Fruit fly (Drosophila melanogaster) S2 (cell line): ENCODE results near the gene Vps2.
A peak's percentile ranks its signal among the peaks of the same experiment; 100 is the strongest.

Experiments used
- CG8478 ChIP-seq: fragments of >200 bp; optimal IDR thresholded peaks from 2 replicates; lab custom pipeline; 2018
- CTCF ChIP-seq, 2 experiments: fragments of >200 bp; optimal IDR thresholded peaks; 2 replicates each; lab custom pipeline; 2018

Vps2 gene

DNA sequence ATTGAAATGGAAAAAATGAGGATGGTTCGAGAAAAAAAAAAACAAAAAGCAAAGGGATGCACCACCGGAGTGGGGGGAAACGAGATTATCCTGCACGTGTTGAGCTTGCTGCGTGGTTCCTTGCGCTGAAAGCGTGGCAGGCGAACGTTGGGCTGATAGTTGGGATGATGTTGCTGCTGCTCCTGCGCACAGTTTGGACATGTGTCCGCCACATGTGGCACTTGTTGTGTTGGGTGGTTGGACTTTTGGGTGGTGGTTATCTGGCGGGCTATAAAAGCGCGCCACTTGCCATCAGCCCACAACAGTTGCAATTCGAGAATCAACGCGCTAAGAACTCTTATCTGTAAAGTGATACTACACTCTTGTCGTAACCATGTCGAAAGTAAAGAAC, 20.0 kb upstream of the Vps2 start:
- TF ChIP-seq CTCF (optimal IDR thresholded peaks at IDR 0.05; lab: Kevin White, UChicago) (no peak), CG8478 (lab: Kevin White, UChicago) (no peak)

DNA sequence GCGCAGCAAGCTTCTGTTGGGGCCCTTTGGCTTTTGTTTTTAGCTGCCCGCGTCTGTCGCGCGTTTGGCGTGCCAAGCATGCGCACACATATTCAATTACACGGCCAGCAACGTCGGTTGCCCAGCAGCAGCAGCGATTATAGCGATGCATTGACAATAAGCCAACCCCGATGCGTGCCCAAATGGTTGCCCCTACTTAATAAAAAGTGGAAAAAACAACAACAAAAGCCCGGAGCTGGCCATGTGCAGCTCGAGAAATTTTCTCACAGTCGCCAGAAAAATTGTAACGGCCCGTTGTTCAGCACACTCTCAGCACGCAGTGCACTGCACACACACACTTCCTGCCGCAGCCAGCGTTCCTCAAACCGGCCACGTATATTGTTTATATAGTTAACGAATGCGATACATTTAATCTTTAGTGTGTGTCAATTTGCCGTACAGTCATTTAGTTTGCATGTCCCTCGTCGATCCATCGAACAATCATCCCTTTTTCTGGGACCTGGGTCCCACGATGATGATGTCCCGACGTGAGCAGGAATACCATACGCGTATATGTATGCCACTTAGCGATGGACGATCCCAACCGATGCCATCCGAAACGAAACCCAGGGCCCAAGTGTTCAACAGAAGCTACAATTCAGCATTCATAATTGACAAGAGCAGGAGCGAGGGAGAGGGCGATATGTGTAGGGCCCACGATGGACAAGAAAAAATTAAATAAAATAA, 17.8 kb upstream of the Vps2 start:
- no peak for TF ChIP-seq CG8478 (lab: Kevin White, UChicago)
- no peak for TF ChIP-seq CTCF (optimal IDR thresholded peaks at IDR 0.05; lab: Kevin White, UChicago)

DNA sequence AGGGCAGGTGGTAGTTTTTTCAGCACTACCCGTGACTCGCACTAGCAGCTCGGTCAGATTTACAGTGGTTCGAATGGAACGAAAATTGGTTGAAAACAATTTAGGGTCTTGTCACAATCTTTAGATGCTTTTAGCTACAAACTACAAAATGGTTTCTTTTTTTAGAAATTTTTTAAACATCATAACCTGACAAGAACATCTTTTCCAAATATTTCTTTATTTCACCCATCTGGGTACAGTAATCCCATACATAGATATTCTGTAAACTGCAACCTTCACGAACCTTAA, 17.3 kb upstream of the Vps2 start:
- TF ChIP-seq CG8478 (lab: Kevin White, UChicago) (no peak), CTCF (optimal IDR thresholded peaks at IDR 0.05; lab: Kevin White, UChicago) (no peak)

DNA sequence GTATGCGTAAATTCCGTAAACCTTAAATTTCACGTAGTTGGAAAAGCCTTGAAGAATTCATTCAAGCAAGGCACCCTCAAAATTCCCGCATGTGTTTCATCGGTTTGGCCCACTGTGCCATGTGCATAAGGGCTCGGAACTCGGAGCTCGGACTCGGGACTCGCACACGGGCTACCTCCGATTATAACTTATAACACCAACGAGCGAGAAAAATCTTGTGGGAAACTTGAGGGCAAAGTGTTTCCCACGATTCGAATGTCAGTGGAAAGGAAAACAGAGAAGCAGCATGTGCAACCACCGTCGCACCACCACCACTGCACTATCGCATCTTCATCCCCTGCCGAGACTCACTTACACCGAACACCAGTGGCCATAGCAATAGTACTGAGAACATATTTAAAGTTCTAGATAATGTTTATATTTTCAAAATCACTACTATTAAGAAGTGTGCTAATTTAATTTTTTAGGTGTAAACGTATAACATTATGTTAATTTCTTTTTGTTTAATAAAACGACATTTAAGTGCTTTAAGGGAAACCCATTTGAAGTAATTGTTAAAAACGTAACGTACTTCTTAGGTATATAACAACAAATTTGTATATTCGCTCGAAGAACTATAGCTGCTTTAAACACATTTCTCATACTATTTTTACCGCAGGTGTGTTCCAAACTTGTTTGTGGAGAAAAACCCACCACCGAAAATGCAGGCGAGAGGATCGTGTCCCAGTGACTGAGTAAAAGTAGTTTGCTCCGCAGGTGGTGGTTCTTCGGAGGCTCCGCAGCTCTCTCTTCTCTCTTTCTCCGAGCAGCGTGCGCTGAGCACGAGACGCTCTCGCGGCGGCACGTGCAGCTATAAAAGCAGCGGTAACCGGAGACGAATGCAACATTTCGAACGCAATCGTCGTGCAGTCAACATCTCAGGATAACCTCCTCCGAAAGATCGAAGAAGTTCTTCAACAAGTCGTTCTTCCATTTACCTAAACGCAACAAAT, 16.2 kb upstream of the Vps2 start:
- TF ChIP-seq CG8478 (lab: Kevin White, UChicago), result no peak
- TF ChIP-seq CTCF (optimal IDR thresholded peaks at IDR 0.05; lab: Kevin White, UChicago), result no peak

DNA sequence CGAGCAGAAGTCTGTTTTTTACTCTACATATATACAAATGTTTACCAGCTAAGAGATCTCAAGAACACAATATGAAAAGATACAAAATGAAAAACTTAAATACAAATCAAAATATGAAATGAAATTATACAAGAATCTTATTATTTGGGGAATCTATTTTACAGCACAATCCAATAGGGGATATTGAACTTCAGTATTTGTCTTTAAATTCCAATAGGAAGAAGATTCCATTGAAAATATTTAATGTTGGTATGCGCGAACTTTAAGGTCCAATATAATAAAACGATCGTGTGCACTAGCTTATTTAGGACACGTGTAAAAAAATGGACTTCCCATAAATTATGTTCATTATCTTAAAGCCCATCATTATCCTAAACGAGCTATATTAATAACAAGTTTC, 14.7 kb upstream of the Vps2 start:
- TF ChIP-seq CG8478 (lab: Kevin White, UChicago) (no peak), CTCF (optimal IDR thresholded peaks at IDR 0.05; lab: Kevin White, UChicago) (no peak)

DNA sequence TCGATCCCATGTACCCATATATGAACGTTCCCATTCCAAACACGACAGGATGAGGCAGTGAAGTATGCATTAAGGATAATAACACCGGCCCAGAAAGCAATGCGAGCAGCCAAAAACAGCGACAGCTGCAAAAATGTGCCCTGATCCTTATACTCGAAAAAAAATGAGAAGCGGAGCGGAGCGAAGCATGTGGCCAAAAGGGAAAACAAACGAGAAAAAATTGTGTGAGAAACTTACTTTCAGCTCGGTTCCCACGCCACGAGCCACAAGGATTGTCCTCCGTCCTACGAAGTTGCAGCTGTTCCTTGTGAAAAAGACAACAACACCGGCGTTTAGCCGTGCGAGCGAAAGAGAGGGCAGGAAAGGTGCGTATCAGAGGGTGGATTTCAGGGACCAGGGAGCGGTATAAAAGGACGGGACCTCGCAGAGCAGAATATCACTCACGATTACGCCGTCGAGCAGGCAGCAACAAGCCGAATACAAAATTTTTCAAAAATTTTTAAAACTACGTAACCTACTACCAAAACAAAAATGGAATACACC, 12.8 kb upstream of the Vps2 start:
- no peak for TF ChIP-seq CTCF (optimal IDR thresholded peaks at IDR 0.05; lab: Kevin White, UChicago)
- no peak for TF ChIP-seq CG8478 (lab: Kevin White, UChicago)

DNA sequence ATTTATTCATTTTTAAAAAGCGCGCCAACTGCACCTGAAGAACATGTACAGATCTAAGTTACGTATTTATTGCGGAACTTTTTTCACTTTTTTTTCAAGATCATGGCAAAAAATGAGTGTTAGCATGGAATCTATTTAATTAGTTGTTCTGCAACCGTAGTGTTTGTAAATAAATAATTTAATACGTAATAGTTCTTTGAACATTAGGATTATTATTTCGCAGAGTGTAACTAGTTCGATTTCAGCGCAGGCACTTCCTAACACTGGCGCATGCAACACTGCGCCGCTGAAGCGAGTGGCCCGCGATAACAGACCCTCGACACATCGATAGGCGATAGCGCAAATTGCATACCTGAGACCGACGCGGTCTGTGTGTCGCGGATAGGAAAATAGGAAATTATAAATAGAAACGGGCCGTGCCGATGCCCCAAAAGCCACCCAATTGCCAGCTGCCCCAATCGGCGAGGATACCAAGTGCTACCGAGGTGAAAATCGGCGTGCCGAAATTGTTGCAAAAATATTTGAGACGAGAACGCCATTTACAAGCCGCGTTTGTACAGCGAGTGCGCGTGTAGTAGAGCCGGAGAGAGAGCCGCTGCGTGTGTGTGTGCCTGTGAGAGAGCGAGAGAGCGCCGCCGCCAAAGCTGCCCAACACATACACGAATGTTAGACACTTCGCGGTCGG, 11.1 kb upstream of the Vps2 start, which contains the start of gene gro:
Gene gro (plus strand): TSS at position 320 of the 685 bp plus-strand sequence.
- no peak for TF ChIP-seq CG8478 (lab: Kevin White, UChicago)
- TF ChIP-seq CTCF (optimal IDR thresholded peaks at IDR 0.05; lab: Kevin White, UChicago), result peak; percentile 33 to 34

DNA sequence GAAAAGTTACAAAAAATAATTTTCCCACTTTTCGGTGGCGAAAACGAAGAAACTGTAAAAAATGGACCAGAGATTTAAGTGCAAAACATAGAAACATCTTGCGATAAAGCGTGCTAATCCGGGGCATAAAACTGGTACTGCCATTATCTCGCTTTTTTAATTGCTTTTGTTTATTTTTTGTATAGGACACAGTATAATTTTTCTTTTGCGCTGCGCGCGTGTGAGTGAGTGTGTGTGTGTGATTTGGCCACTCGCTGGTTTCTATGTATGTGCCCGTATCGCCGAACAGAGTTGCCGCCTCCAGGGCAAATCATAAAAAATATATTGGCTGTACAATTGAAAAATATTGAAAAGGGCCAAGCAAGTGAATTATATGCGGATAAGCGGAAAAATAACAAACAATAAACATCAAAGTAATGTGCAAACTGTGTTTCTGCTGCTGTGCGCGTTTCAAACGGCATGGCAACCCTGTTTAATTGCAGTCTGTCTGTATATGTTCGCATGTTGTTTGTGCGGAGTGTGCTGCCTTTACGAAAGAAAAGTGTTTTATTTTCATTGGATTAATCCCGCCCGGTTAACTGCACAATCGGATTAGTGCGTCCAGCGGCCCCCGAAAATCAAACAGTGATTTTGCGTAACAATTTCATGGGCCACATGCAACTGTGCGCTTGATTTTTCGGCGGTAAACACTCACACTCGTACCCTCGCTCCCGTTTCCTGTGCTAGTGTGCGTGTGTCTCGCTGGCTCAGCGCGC, 10.3 kb upstream of the Vps2 start:
- no peak for TF ChIP-seq CG8478 (lab: Kevin White, UChicago)
- no peak for TF ChIP-seq CTCF (optimal IDR thresholded peaks at IDR 0.05; lab: Kevin White, UChicago)

DNA sequence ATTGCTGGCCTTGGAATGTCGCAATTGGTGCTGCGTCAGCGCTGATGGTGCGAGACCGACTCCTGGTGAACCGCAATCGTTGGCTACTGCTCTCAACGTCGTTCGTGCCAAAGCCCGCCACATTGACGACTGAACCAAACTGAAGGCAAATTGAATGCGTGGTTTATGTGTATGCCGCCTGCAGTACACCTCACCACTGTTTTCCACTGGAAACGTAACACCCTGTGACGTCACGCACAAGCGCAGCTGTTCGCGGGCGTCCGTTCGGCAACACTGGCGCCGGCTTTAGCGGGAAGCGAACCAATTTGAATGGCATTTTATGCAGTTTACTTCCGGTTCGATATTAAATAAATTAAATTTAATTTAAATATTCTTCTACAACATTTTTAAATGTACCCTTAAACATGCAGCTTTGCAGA, 2.6 kb downstream of the Vps2 start, which contains the start of gene Cmpk:
Gene Cmpk (minus strand): TSS at position 225 of the 419 bp plus-strand sequence.
- TF ChIP-seq CTCF (optimal IDR thresholded peaks at IDR 0.05; lab: Kevin White, UChicago) (no peak), CG8478 (lab: Kevin White, UChicago) (no peak)

DNA sequence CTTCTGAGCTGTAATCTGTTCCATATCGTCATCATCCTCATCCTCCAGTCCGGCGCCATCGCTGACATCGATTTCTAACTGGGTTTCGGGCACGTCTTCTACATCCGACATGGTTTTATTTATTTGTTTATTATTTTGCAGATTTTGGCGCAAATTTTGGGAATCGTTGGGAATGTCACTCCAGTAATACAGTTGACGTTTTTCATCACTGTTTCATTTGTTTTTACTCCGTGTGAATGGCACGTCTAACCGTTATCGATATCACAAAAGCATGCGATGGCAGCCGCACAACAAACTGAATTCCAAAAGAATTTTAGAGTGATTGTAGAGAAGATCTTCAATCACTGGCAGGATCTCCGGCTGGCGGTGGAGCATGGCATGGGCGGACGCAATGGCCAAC, 3.8 kb downstream of the Vps2 start, which contains the start of the genes Sld5 and CG14543:
Gene Sld5 (minus strand): TSS at position 167 of the 400 bp plus-strand sequence.
Gene CG14543 (plus strand): TSS at position 250 of the 400 bp plus-strand sequence.
- TF ChIP-seq CTCF (optimal IDR thresholded peaks at IDR 0.05; lab: Kevin White, UChicago), result no peak
- no peak for TF ChIP-seq CG8478 (lab: Kevin White, UChicago)

DNA sequence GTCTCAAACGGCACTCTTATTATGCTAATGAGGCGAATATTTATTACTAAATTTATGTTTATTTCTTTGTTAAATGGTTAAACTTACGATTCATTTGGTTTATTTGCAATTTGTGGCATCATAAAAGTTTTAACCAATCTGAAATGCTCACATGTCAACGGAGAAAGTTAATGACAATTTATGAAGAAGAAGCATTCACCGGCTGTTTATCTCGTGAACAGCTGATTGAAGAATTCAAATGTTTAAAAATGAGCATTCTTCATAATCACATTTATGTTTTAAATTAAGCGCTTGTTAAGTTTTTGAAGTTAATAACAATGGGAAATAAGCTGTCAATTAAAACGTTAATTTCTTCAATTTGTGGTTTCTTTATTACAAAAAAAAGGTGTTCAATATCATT, 5.4 kb downstream of the Vps2 start, which contains the start of the genes PIG-P and Tcs6:
Gene PIG-P (minus strand): TSS at position 158 of the 400 bp plus-strand sequence.
Gene Tcs6 (minus strand): TSS at position 158 of the 400 bp plus-strand sequence.
- TF ChIP-seq CTCF (optimal IDR thresholded peaks at IDR 0.05; lab: Kevin White, UChicago), result no peak
- no peak for TF ChIP-seq CG8478 (lab: Kevin White, UChicago)

DNA sequence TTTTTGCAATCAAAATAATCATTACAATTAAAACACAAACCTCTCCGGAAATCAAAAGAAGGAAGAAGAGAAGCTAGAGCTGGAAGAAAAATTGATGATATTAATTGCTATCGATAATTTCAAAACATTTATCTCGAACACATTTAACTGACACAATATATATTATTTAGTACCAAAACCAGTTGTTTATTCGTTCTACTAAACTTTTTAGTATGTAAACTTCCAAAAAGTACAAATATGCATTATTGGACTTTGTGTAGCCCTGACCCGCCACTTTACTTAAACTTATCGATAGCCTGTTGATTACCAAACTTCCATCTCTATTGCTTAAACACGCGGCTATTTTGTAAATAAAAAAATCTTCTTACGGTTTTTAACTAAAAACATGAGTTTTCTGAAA, 6.6 kb downstream of the Vps2 start, which contains the start of the genes RpL34a and Trmt61:
Gene RpL34a (minus strand): TSS at position 73 of the 400 bp plus-strand sequence.
Gene Trmt61 (plus strand): TSS at position 302 of the 400 bp plus-strand sequence.
- no peak for TF ChIP-seq CG8478 (lab: Kevin White, UChicago)
- no peak for TF ChIP-seq CTCF (optimal IDR thresholded peaks at IDR 0.05; lab: Kevin White, UChicago)

DNA sequence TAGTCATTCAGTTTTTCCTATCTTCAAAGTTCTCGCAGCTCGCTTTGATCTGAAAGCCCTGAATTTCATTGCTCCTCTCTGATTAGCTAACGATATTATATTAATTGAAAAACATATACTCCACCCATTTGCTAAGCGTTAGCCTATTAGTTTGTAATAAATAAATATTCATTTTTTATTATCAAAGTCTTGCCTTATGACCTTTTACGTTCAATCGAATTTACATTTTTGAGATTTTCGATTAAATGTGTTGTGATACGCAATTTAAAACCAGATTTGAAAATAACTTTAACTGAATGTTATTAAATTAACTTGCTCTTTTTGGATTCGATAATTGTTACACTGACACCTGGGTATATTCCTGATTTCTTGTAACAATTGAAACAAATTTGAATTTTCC, 10.3 kb downstream of the Vps2 start, which contains the start of gene CG14551:
Gene CG14551 (minus strand): TSS at position 101 of the 400 bp plus-strand sequence.
- no peak for TF ChIP-seq CG8478 (lab: Kevin White, UChicago)
- no peak for TF ChIP-seq CTCF (optimal IDR thresholded peaks at IDR 0.05; lab: Kevin White, UChicago)
